3 fruit fly cellular contexts compared by ENCODE assay signal in the genomic region with DNA sequence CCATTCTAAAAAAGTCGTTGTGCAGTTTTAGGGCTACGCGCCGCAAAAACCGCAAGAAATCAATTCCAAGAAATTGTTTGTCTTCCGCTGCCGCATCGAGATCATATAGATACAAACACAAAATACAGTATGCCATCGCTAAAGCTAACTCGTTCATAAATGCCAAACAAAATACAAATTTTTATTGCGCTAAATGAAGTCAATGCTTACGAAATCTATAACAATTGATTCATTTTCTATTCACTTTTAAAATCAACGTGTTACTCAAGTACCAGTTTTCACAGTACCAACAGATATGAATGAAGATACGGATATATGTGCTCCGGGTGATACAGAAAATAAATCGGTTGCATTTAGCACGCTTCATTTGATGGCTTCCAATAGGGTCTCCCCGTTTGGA.
TF ChIP-seq lines count a peak whose summit lies in the region.

No protein-coding gene starts in this region.

TF ChIP-seq in whole organism, embryonic, 481 proteins besides CTCF, POLR2A, EP300 and RAD21 (continued from another document and continues in another):
- TF ChIP-seq Antp (GFP tag; optimal IDR thresholded peaks at IDR 0.05; lab: Kevin White, UChicago) = peak; percentile 63
- 0 out of 2 replicates have a peak, but pooled peaks have one; percentile 16 for TF ChIP-seq CG9932 (GFP tag; IDR thresholded peaks at IDR 0.05; lab: Robert Waterston, UW)
- TF ChIP-seq MBD-R2 (GFP tag; IDR thresholded peaks at IDR 0.05; lab: Robert Waterston, UW) = no peak
- peak in 1 of 2 experiments; percentile 76 for TF ChIP-seq bsh (GFP tag; optimal IDR thresholded peaks at IDR 0.05; lab: Kevin White, UChicago)
- TF ChIP-seq unpg (GFP tag; optimal IDR thresholded peaks at IDR 0.05; lab: Kevin White, UChicago) = peak; percentile 77
- no peak for TF ChIP-seq pros (GFP tag; optimal IDR thresholded peaks at IDR 0.05; lab: Kevin White, UChicago)
- peak; percentile 50 for TF ChIP-seq Fer3 (tag; optimal IDR thresholded peaks at IDR 0.05; lab: Kevin White, UChicago)
- TF ChIP-seq CrebB (tag; optimal IDR thresholded peaks at IDR 0.05; lab: Kevin White, UChicago) = no peak
- peak; percentile 41 for TF ChIP-seq CG9817 (tag; optimal IDR thresholded peaks at IDR 0.05; lab: Kevin White, UChicago)
- TF ChIP-seq CG8944 (GFP tag; optimal IDR thresholded peaks at IDR 0.05; lab: Kevin White, UChicago) = peak; percentile 10
- TF ChIP-seq Dfd (GFP tag; optimal IDR thresholded peaks at IDR 0.05; lab: Kevin White, UChicago) = no peak
- no peak for TF ChIP-seq pan (optimal IDR thresholded peaks at IDR 0.05; lab: Kevin White, UChicago)
- peak in 1 of 2 experiments; percentile 52 for TF ChIP-seq pan (GFP tag; optimal IDR thresholded peaks at IDR 0.05 in 1 of 2, IDR thresholded peaks at IDR 0.05 in 1 of 2)
- peak; percentile 62 for TF ChIP-seq CG17328 (GFP tag; IDR thresholded peaks at IDR 0.05; lab: Robert Waterston, UW)
- TF ChIP-seq Mes4 (GFP tag; optimal IDR thresholded peaks at IDR 0.05; lab: Kevin White, UChicago) = peak; percentile 22
- peak; percentile 22 for TF ChIP-seq org-1 (GFP tag; optimal IDR thresholded peaks at IDR 0.05; lab: Kevin White, UChicago)
- peak; percentile 31 for TF ChIP-seq CG11723 (GFP tag; optimal IDR thresholded peaks at IDR 0.05; lab: Kevin White, UChicago)
- peak; percentile 18 for TF ChIP-seq CG11398 (GFP tag; optimal IDR thresholded peaks at IDR 0.05; lab: Kevin White, UChicago)
- peak; percentile 9 for TF ChIP-seq CG18764 (GFP tag; optimal IDR thresholded peaks at IDR 0.05; lab: Kevin White, UChicago)
- no peak for TF ChIP-seq Usf (GFP tag; optimal IDR thresholded peaks at IDR 0.05; lab: Kevin White, UChicago)
- peak; percentile 13 for TF ChIP-seq CG7556 (GFP tag; optimal IDR thresholded peaks at IDR 0.05; lab: Kevin White, UChicago)
- peak; percentile 69 for TF ChIP-seq fd96Cb (tag; optimal IDR thresholded peaks at IDR 0.05; lab: Kevin White, UChicago)
- TF ChIP-seq phol (tag; optimal IDR thresholded peaks at IDR 0.05; lab: Kevin White, UChicago) = peak; percentile 70
- TF ChIP-seq ind (GFP tag; optimal IDR thresholded peaks at IDR 0.05; lab: Kevin White, UChicago) = peak; percentile 57
- peak; percentile 56; the same call in 2 of the 3 replicates for TF ChIP-seq zfh1 (GFP tag; IDR thresholded peaks at IDR 0.05; lab: Robert Waterston, UW)
- peak; percentile 49 to 62 for TF ChIP-seq dpn (GFP tag; optimal IDR thresholded peaks at IDR 0.05; lab: Kevin White, UChicago)
- TF ChIP-seq pum (GFP tag; optimal IDR thresholded peaks at IDR 0.05; lab: Kevin White, UChicago) = peak; percentile 49
- TF ChIP-seq sens-2 (GFP tag; IDR thresholded peaks at IDR 0.05; lab: Robert Waterston, UW) = peak; percentile 49; the same call in 1 of the 2 replicates
- TF ChIP-seq CG11560 (tag; IDR thresholded peaks at IDR 0.05; lab: Robert Waterston, UW) = 0 out of 3 replicates have a peak, but pooled peaks have one; percentile 31
- peak; percentile 28 for TF ChIP-seq HLH54F (GFP tag; optimal IDR thresholded peaks at IDR 0.05; lab: Kevin White, UChicago)
- TF ChIP-seq pzg (GFP tag; optimal IDR thresholded peaks at IDR 0.05; lab: Kevin White, UChicago) = no peak
- TF ChIP-seq br (optimal IDR thresholded peaks at IDR 0.05; lab: Kevin White, UChicago) = no peak
- peak; percentile 43 for TF ChIP-seq CG5245 (GFP tag; optimal IDR thresholded peaks at IDR 0.05; lab: Kevin White, UChicago)
- TF ChIP-seq ssp (GFP tag; IDR thresholded peaks at IDR 0.05; lab: Robert Waterston, UW) = 0 out of 2 replicates have a peak, but pooled peaks have one; percentile 43
- no peak for TF ChIP-seq hb (GFP tag; IDR thresholded peaks at IDR 0.05; lab: Robert Waterston, UW; ENCODE audit: partially characterized antibody)
- TF ChIP-seq CG12219 (GFP tag; optimal IDR thresholded peaks at IDR 0.05; lab: Kevin White, UChicago) = peak; percentile 60
- peak; percentile 10 for TF ChIP-seq CG16815 (GFP tag; optimal IDR thresholded peaks at IDR 0.05; lab: Kevin White, UChicago)
- TF ChIP-seq repo (GFP tag; optimal IDR thresholded peaks at IDR 0.05; lab: Kevin White, UChicago) = peak; percentile 31
- TF ChIP-seq CG11247 (GFP tag; IDR thresholded peaks at IDR 0.05; lab: Robert Waterston, UW) = 0 out of 2 replicates have a peak, but pooled peaks have one; percentile 36
- TF ChIP-seq Ssrp (tag; optimal IDR thresholded peaks at IDR 0.05; lab: Kevin White, UChicago) = peak; percentile 58

TF ChIP-seq in whole organism, prepupa, 60 proteins besides CTCF, POLR2A, EP300 and RAD21 (continued from another document):
- TF ChIP-seq CG4318 (GFP tag; optimal IDR thresholded peaks at IDR 0.05; lab: Kevin White, UChicago) = peak; percentile 33
- peak; percentile 52 for TF ChIP-seq CG10631 (GFP tag; optimal IDR thresholded peaks at IDR 0.05; lab: Kevin White, UChicago)
- peak; percentile 15 for TF ChIP-seq Hr39 (GFP tag; optimal IDR thresholded peaks at IDR 0.05; lab: Kevin White, UChicago)
- TF ChIP-seq achi (GFP tag; optimal IDR thresholded peaks at IDR 0.05; lab: Kevin White, UChicago) = peak; percentile 48
- TF ChIP-seq vri (GFP tag; optimal IDR thresholded peaks at IDR 0.05; lab: Kevin White, UChicago) = no peak
- TF ChIP-seq CG32006 (GFP tag; optimal IDR thresholded peaks at IDR 0.05; lab: Kevin White, UChicago) = peak; percentile 30
- peak; percentile 24 for TF ChIP-seq CG6276 (GFP tag; optimal IDR thresholded peaks at IDR 0.05; lab: Kevin White, UChicago)
- peak; percentile 36 for TF ChIP-seq Sox14 (GFP tag; optimal IDR thresholded peaks at IDR 0.05; lab: Kevin White, UChicago)
- TF ChIP-seq CG3032 (tag; optimal IDR thresholded peaks at IDR 0.05; lab: Kevin White, UChicago) = peak; percentile 40
- TF ChIP-seq fkh (GFP tag; optimal IDR thresholded peaks at IDR 0.05; lab: Kevin White, UChicago) = no peak
- peak; percentile 43 for TF ChIP-seq Eip75B (GFP tag; optimal IDR thresholded peaks at IDR 0.05; lab: Kevin White, UChicago)
- TF ChIP-seq CG6792 (GFP tag; optimal IDR thresholded peaks at IDR 0.05; lab: Kevin White, UChicago) = peak; percentile 30
- no peak for TF ChIP-seq topi (GFP tag; optimal IDR thresholded peaks at IDR 0.05; lab: Kevin White, UChicago)
- no peak for TF ChIP-seq CG7368 (GFP tag; optimal IDR thresholded peaks at IDR 0.05; lab: Kevin White, UChicago)
- TF ChIP-seq Smox (GFP tag; optimal IDR thresholded peaks at IDR 0.05; lab: Kevin White, UChicago) = no peak
- TF ChIP-seq salr (GFP tag; optimal IDR thresholded peaks at IDR 0.05; lab: Kevin White, UChicago) = peak; percentile 18 to 24
- no peak for TF ChIP-seq CG31627 (GFP tag; optimal IDR thresholded peaks at IDR 0.05; lab: Kevin White, UChicago)
- peak; percentile 12 for TF ChIP-seq Met (GFP tag; optimal IDR thresholded peaks at IDR 0.05; lab: Kevin White, UChicago)
- TF ChIP-seq OdsH (GFP tag; optimal IDR thresholded peaks at IDR 0.05; lab: Kevin White, UChicago) = peak; percentile 35
- peak; percentile 76 for TF ChIP-seq Eip78C (GFP tag; lab: Kevin White, UChicago)
- peak; percentile 54; the same call in 1 of the 3 replicates for TF ChIP-seq CG8119 (GFP tag; IDR thresholded peaks at IDR 0.05; lab: Robert Waterston, UW)
- TF ChIP-seq CG8632 (GFP tag; optimal IDR thresholded peaks at IDR 0.05; lab: Kevin White, UChicago) = no peak
- no peak for TF ChIP-seq Ets21C (GFP tag; optimal IDR thresholded peaks at IDR 0.05; lab: Kevin White, UChicago)
- peak; percentile 69 for TF ChIP-seq svp (GFP tag; lab: Kevin White, UChicago)
- no peak for TF ChIP-seq CG8319 (GFP tag; optimal IDR thresholded peaks at IDR 0.05; lab: Kevin White, UChicago)
- TF ChIP-seq pdm3 (GFP tag; optimal IDR thresholded peaks at IDR 0.05; lab: Kevin White, UChicago) = peak; percentile 53
- peak; percentile 5 for TF ChIP-seq net (GFP tag; optimal IDR thresholded peaks at IDR 0.05; lab: Kevin White, UChicago)
- TF ChIP-seq CG6808 (GFP tag; optimal IDR thresholded peaks at IDR 0.05; lab: Kevin White, UChicago) = peak; percentile 36
- peak; percentile 6 for TF ChIP-seq Lpt (GFP tag; optimal IDR thresholded peaks at IDR 0.05; lab: Kevin White, UChicago)
- peak; percentile 33 for TF ChIP-seq dsx (GFP tag; optimal IDR thresholded peaks at IDR 0.05; lab: Kevin White, UChicago; ENCODE audit: poor library complexity, severe bottlenecking)
- TF ChIP-seq dac (GFP tag; optimal IDR thresholded peaks at IDR 0.05; lab: Kevin White, UChicago) = no peak
- no peak for TF ChIP-seq CG9139 (GFP tag; optimal IDR thresholded peaks at IDR 0.05; lab: Kevin White, UChicago)
- TF ChIP-seq Eip93F (GFP tag; optimal IDR thresholded peaks at IDR 0.05; lab: Kevin White, UChicago) = no peak
- TF ChIP-seq fd85E (GFP tag; optimal IDR thresholded peaks at IDR 0.05; lab: Kevin White, UChicago) = no peak
- no peak for TF ChIP-seq Blimp-1 (GFP tag; optimal IDR thresholded peaks at IDR 0.05; lab: Kevin White, UChicago)
- peak; percentile 54 for TF ChIP-seq acj6 (GFP tag; optimal IDR thresholded peaks at IDR 0.05; lab: Kevin White, UChicago)
- TF ChIP-seq spab (GFP tag; optimal IDR thresholded peaks at IDR 0.05; lab: Kevin White, UChicago) = no peak
- no peak for TF ChIP-seq CG34406 (GFP tag; optimal IDR thresholded peaks at IDR 0.05; lab: Kevin White, UChicago)
- no peak for TF ChIP-seq CG11294 (GFP tag; IDR thresholded peaks at IDR 0.05; lab: Robert Waterston, UW)

TF ChIP-seq in whole organism, wandering third instar larva, 38 proteins besides CTCF, POLR2A, EP300 and RAD21 (continued from another document):
- TF ChIP-seq brk (GFP tag; optimal IDR thresholded peaks at IDR 0.05; lab: Kevin White, UChicago) = no peak
- no peak for TF ChIP-seq pan (optimal IDR thresholded peaks at IDR 0.05; lab: Kevin White, UChicago)
- TF ChIP-seq Hnf4 (GFP tag; optimal IDR thresholded peaks at IDR 0.05; lab: Kevin White, UChicago) = peak; percentile 27
- no peak for TF ChIP-seq dsf (GFP tag; optimal IDR thresholded peaks at IDR 0.05; lab: Kevin White, UChicago; ENCODE audit: borderline replicate concordance)
- TF ChIP-seq psq (GFP tag; optimal IDR thresholded peaks at IDR 0.05; lab: Kevin White, UChicago) = no peak
- no peak for TF ChIP-seq dl (GFP tag; optimal IDR thresholded peaks at IDR 0.05; lab: Kevin White, UChicago; ENCODE audit: insufficient read depth in 1 of 2, partially characterized antibody in 2 of 2)
- TF ChIP-seq Vsx2 (GFP tag; optimal IDR thresholded peaks at IDR 0.05; lab: Kevin White, UChicago; ENCODE audit: partially characterized antibody) = no peak
- no peak for TF ChIP-seq CrebA (GFP tag; optimal IDR thresholded peaks at IDR 0.05; lab: Kevin White, UChicago; ENCODE audit: borderline replicate concordance)
